Fruit fly (Drosophila melanogaster): ENCODE measurements around the gene CG7573.

The CG7573 gene

DNA sequence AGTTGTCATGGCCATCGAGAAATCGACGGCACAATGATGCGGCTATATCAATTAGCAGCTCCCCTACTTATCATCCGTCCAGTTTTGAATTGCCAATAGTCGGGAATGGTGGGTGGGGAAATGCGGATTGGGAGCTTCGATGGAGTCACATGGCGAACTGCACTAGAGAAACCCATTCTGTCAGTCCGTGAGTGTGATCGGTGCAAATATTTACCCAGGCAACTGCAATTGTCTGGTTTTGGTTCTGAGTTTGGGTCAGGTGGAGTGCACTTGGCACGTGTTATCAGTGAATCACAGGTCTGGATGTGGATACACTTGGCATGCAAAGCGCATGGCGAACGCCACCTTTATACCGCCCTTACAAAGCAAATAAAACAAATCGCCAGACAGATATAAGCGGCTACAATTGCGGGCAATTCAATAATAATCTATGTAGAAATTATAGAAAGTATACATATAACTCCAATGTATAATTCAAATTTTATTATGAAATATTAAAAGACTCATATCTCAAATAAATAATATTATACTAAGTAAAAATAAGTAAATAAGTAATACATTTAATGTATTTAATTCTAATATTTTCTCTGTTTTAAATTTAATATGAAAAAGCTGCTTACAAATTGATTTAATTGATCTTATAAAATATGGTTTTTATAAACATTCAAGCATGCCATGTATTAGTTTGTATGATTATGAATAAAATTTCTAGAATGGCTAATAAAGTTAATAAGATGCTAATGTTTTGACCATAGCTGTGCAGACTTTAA lies 39.1 kb upstream of the CG7573 start (continued):
- TF ChIP-seq CG6854 (GFP tag; optimal IDR thresholded peaks at IDR 0.05) (no peak), CG1832 (GFP tag; optimal IDR thresholded peaks at IDR 0.05) (no peak), Nf-YC (tag; optimal IDR thresholded peaks at IDR 0.05) (no peak), CG14014 (GFP tag; IDR thresholded peaks at IDR 0.05) (no peak), jumu (GFP tag; optimal IDR thresholded peaks at IDR 0.05) (no peak), phol (tag; optimal IDR thresholded peaks at IDR 0.05) (peak; percentile 18), nerfin-2 (GFP tag; IDR thresholded peaks at IDR 0.05; ENCODE audit: partially characterized antibody) (no peak), CG13296 (GFP tag; optimal IDR thresholded peaks at IDR 0.05) (peak; percentile 13), Deaf1 (tag; optimal IDR thresholded peaks at IDR 0.05) (peak; percentile 21), tio (GFP tag; optimal IDR thresholded peaks at IDR 0.05) (no peak), CG12769 (tag; optimal IDR thresholded peaks at IDR 0.05) (peak; percentile 26), CG11504 (tag; optimal IDR thresholded peaks at IDR 0.05) (peak; percentile 67), CG8388 (GFP tag; optimal IDR thresholded peaks at IDR 0.05) (no peak), CG33213 (GFP tag; optimal IDR thresholded peaks at IDR 0.05) (no peak), GATAe (GFP tag; conservative IDR thresholded peaks at IDR 0.05) (0 out of 2 replicates have a peak, but pooled peaks have one; percentile 10), bab2 (GFP tag; optimal IDR thresholded peaks at IDR 0.05) (no peak), slou (GFP tag; optimal IDR thresholded peaks at IDR 0.05) (no peak), ems (GFP tag; optimal IDR thresholded peaks at IDR 0.05) (no peak), hb (GFP tag; IDR thresholded peaks at IDR 0.05; ENCODE audit: partially characterized antibody) (no peak), nmo (GFP tag; optimal IDR thresholded peaks at IDR 0.05) (peak; percentile 48), D19B (GFP tag; optimal IDR thresholded peaks at IDR 0.05) (no peak), CG7839 (tag; optimal IDR thresholded peaks at IDR 0.05) (peak; percentile 66), CG8290 (GFP tag; optimal IDR thresholded peaks at IDR 0.05) (no peak), CG8290 (tag; optimal IDR thresholded peaks at IDR 0.05) (peak in 1 of 2 experiments; percentile 55), vvl (GFP tag; IDR thresholded peaks at IDR 0.05) (no peak; the same call in 1 of the 2 replicates), CG4730 (GFP tag; IDR thresholded peaks at IDR 0.05) (peak; percentile 16; the same call in 1 of the 2 replicates), CG2678 (tag; optimal IDR thresholded peaks at IDR 0.05) (peak; percentile 76), CG32767 (GFP tag; IDR thresholded peaks at IDR 0.05) (0 out of 2 replicates have a peak, but pooled peaks have one; percentile 28), gem (tag; optimal IDR thresholded peaks at IDR 0.05) (peak; percentile 61), sens (GFP tag) (no peak), MESR4 (GFP tag; optimal IDR thresholded peaks at IDR 0.05) (no peak), emc (GFP tag; optimal IDR thresholded peaks at IDR 0.05) (no peak), Xbp1 (GFP tag; optimal IDR thresholded peaks at IDR 0.05) (no peak), Lpt (GFP tag; optimal IDR thresholded peaks at IDR 0.05) (no peak), ci (GFP tag; IDR thresholded peaks at IDR 0.05) (peak; percentile 52; the same call in 1 of the 3 replicates), ATbp (GFP tag; optimal IDR thresholded peaks at IDR 0.05) (no peak), dan (GFP tag; IDR thresholded peaks at IDR 0.05) (no peak), Doc3 (GFP tag; IDR thresholded peaks at IDR 0.05; ENCODE audit: partially characterized antibody) (no peak), CTCF (GFP tag; optimal IDR thresholded peaks at IDR 0.05) (no peak), CG9727 (GFP tag; optimal IDR thresholded peaks at IDR 0.05) (peak; percentile 9), Eip74EF (GFP tag; optimal IDR thresholded peaks at IDR 0.05) (no peak), CG7556 (GFP tag; optimal IDR thresholded peaks at IDR 0.05) (peak; percentile 18), cad (GFP tag; optimal IDR thresholded peaks at IDR 0.05) (no peak), CG33557 (GFP tag; optimal IDR thresholded peaks at IDR 0.05) (no peak), Neu2 (GFP tag; optimal IDR thresholded peaks at IDR 0.05; ENCODE audit: borderline replicate concordance) (no peak), CkIIα-i1 (GFP tag; IDR thresholded peaks at IDR 0.05) (no peak), CG9609 (GFP tag; optimal IDR thresholded peaks at IDR 0.05) (no peak), tap (tag; optimal IDR thresholded peaks at IDR 0.05) (peak; percentile 23), CG17385 (GFP tag; optimal IDR thresholded peaks at IDR 0.05) (peak; percentile 4), CG31441 (GFP tag; IDR thresholded peaks at IDR 0.05) (peak; percentile 54; the same call in 1 of the 2 replicates)

Measured in whole organism, embryonic.